Fruit fly (Drosophila melanogaster) whole organism, embryonic: ENCODE measurements around the gene nerfin-2.

Experiments used
- Abd-B ChIP-seq: fragments of 200-800 bp; sonication (Bioruptor generic); optimal IDR thresholded peaks from 2 replicates; lab custom pipeline; 2018; ENCODE audit warnings: missing biosample characterization, mild to moderate bottlenecking, missing genetic modification characterization, moderate library complexity
- Adf1 ChIP-seq: fragments of 200-800 bp; sonication (Bioruptor generic); IDR thresholded peaks from 2 replicates; pipeline ENCODE4 v1.3.6; 2022; ENCODE audit warnings: missing biosample characterization, missing genetic modification characterization
- Asciz ChIP-seq: fragments of 200-800 bp; sonication (Bioruptor generic); optimal IDR thresholded peaks from 2 replicates; lab custom pipeline; 2017; ENCODE audit warnings: missing biosample characterization, mild to moderate bottlenecking, missing genetic modification characterization, missing genetic modification reagents
- Atf6 ChIP-seq: fragments of 200-800 bp; sonication (Bioruptor generic); IDR thresholded peaks from 2 replicates; pipeline ENCODE4 v1.3.6; 2022; ENCODE audit warnings: missing biosample characterization, missing genetic modification characterization
- B-H2 ChIP-seq: fragments of 200-800 bp; sonication (Bioruptor generic); optimal IDR thresholded peaks from 2 replicates; lab custom pipeline; 2018; ENCODE audit warnings: missing biosample characterization, mild to moderate bottlenecking, missing genetic modification characterization
- CG11456 ChIP-seq: fragments of 200-800 bp; sonication (Bioruptor generic); IDR thresholded peaks from 3 replicates; pipeline ENCODE4 v1.3.6; 2022; ENCODE audit warnings: missing biosample characterization, missing genetic modification characterization
- CG11560 ChIP-seq: fragments of 200-800 bp; sonication (Bioruptor generic); IDR thresholded peaks from 3 replicates; pipeline ENCODE4 v1.3.6; 2022; ENCODE audit warnings: missing biosample characterization, missing genetic modification characterization
- CG11695 ChIP-seq: fragments of 200-800 bp; sonication (Bioruptor generic); IDR thresholded peaks from 3 replicates; pipeline ENCODE4 v1.3.6; 2022; ENCODE audit warnings: missing biosample characterization, missing genetic modification characterization
- CG13775 ChIP-seq: fragments of 200-800 bp; sonication (Bioruptor generic); optimal IDR thresholded peaks from 3 replicates; lab custom pipeline; 2017; ENCODE audit warnings: missing biosample characterization, mild to moderate bottlenecking, missing genetic modification characterization
- CG14667 ChIP-seq: fragments of 200-800 bp; sonication (Bioruptor generic); IDR thresholded peaks from 2 replicates; pipeline ENCODE4 v1.3.6; 2022; ENCODE audit warnings: missing biosample characterization, missing genetic modification characterization
- CG14710 ChIP-seq: fragments of 200-800 bp; sonication (Bioruptor generic); optimal IDR thresholded peaks from 3 replicates; lab custom pipeline; 2019; ENCODE audit warnings: missing biosample characterization, mild to moderate bottlenecking, missing genetic modification characterization, moderate library complexity
- CG14860 ChIP-seq: fragments of 200-800 bp; sonication (Bioruptor generic); IDR thresholded peaks from 3 replicates; pipeline ENCODE4 v1.3.6; 2022; ENCODE audit warnings: missing biosample characterization, missing genetic modification characterization; ENCODE audit not compliant: partially characterized antibody
- CG14965 ChIP-seq: fragments of 200-800 bp; sonication (Bioruptor generic); optimal IDR thresholded peaks from 2 replicates; lab custom pipeline; 2016; ENCODE audit warnings: missing biosample characterization, missing genetic modification characterization, borderline replicate concordance
- CG17359 ChIP-seq: fragments of 200-800 bp; sonication (Bioruptor generic); optimal IDR thresholded peaks from 3 replicates; lab custom pipeline; 2018; ENCODE audit warnings: missing biosample characterization, mild to moderate bottlenecking, missing genetic modification characterization, moderate library complexity
- CG18619 ChIP-seq: fragments of 200-800 bp; sonication (Bioruptor generic); optimal IDR thresholded peaks from 3 replicates; lab custom pipeline; 2017; ENCODE audit warnings: missing biosample characterization, mild to moderate bottlenecking, missing genetic modification characterization
- CG2120 ChIP-seq: fragments of 200-800 bp; sonication (Bioruptor generic); optimal IDR thresholded peaks from 3 replicates; lab custom pipeline; 2016; ENCODE audit warnings: missing biosample characterization, missing genetic modification characterization
- CG2678 ChIP-seq: fragments of 200-800 bp; sonication (Bioruptor generic); optimal IDR thresholded peaks from 3 replicates; lab custom pipeline; 2019; ENCODE audit warnings: missing biosample characterization, mild to moderate bottlenecking, missing genetic modification characterization, moderate library complexity
- CG2712 ChIP-seq: fragments of 200-800 bp; optimal IDR thresholded peaks from 3 replicates; lab custom pipeline; 2019; ENCODE audit warnings: missing biosample characterization, mild to moderate bottlenecking, missing genetic modification characterization, moderate library complexity
- CG2875 ChIP-seq: fragments of 200-800 bp; sonication (Bioruptor generic); optimal IDR thresholded peaks from 2 replicates; lab custom pipeline; 2017; ENCODE audit warnings: missing biosample characterization, mild to moderate bottlenecking, missing genetic modification characterization, missing genetic modification reagents
- CG2889 ChIP-seq: fragments of 200-800 bp; sonication (Bioruptor generic); IDR thresholded peaks from 3 replicates; pipeline ENCODE4 v1.3.6; 2022; ENCODE audit warnings: missing biosample characterization, missing genetic modification characterization
- CG3407 ChIP-seq: fragments of 200-800 bp; sonication (Bioruptor generic); optimal IDR thresholded peaks from 2 replicates; lab custom pipeline; 2018; ENCODE audit warnings: missing biosample characterization, mild to moderate bottlenecking, missing genetic modification characterization
- CG4820 ChIP-seq: fragments of 200-800 bp; sonication (Bioruptor generic); optimal IDR thresholded peaks from 3 replicates; lab custom pipeline; 2016; ENCODE audit warnings: missing biosample characterization, missing genetic modification characterization
- CG6175 ChIP-seq: fragments of 200-800 bp; sonication (Bioruptor generic); IDR thresholded peaks from 3 replicates; pipeline ENCODE4 v1.3.6; 2022; ENCODE audit warnings: missing biosample characterization, missing genetic modification characterization
- CG7839 ChIP-seq: fragments of 200-800 bp; sonication (Bioruptor generic); optimal IDR thresholded peaks from 3 replicates; lab custom pipeline; 2018; ENCODE audit warnings: missing biosample characterization, mild to moderate bottlenecking, missing genetic modification characterization, moderate library complexity
- CG9609 ChIP-seq: fragments of 200-800 bp; sonication (Bioruptor generic); optimal IDR thresholded peaks from 3 replicates; lab custom pipeline; 2016; ENCODE audit warnings: missing biosample characterization, missing genetic modification characterization
- Elba2 ChIP-seq: fragments of 200-800 bp; sonication (Bioruptor generic); optimal IDR thresholded peaks from 3 replicates; lab custom pipeline; 2016; ENCODE audit warnings: missing biosample characterization, missing genetic modification characterization
- Fer3 ChIP-seq: fragments of 200-800 bp; sonication (Bioruptor generic); optimal IDR thresholded peaks from 2 replicates; lab custom pipeline; 2018; ENCODE audit warnings: missing biosample characterization, mild to moderate bottlenecking, missing genetic modification characterization, moderate library complexity
- GATAe ChIP-seq: fragments of 200-800 bp; sonication (Bioruptor generic); conservative IDR thresholded peaks from 2 replicates; pipeline ENCODE4 v1.3.6; 2022; ENCODE audit warnings: missing biosample characterization, missing genetic modification characterization
- Hsf ChIP-seq: fragments of 200-800 bp; sonication (Bioruptor generic); optimal IDR thresholded peaks from 3 replicates; lab custom pipeline; 2016; ENCODE audit warnings: missing biosample characterization, missing genetic modification characterization
- Med ChIP-seq: fragments of 200-800 bp; sonication (Bioruptor generic); peaks from one replicate; lab custom pipeline; 2016; ENCODE audit warnings: missing biosample characterization, missing genetic modification characterization, mild to moderate bottlenecking, inconsistent platforms, moderate library complexity
- Poxn ChIP-seq: fragments of 200-800 bp; sonication (Bioruptor generic); IDR thresholded peaks from 2 replicates; pipeline ENCODE4 v1.3.6; 2022; ENCODE audit warnings: missing biosample characterization, missing genetic modification characterization
- Sin3A ChIP-seq: fragments of >200 bp; optimal IDR thresholded peaks from 2 replicates; lab custom pipeline; 2018
- Sox100B ChIP-seq: fragments of 200-800 bp; sonication (Bioruptor generic); optimal IDR thresholded peaks from 3 replicates; lab custom pipeline; 2018; ENCODE audit warnings: missing biosample characterization, mild to moderate bottlenecking, missing genetic modification characterization
- ash1 ChIP-seq: fragments of 200-800 bp; sonication (Bioruptor generic); optimal IDR thresholded peaks from 2 replicates; lab custom pipeline; 2018; ENCODE audit warnings: missing biosample characterization, mild to moderate bottlenecking, missing genetic modification characterization
- bigmax ChIP-seq: fragments of 200-800 bp; sonication (Bioruptor generic); optimal IDR thresholded peaks from 2 replicates; lab custom pipeline; 2018; ENCODE audit warnings: missing biosample characterization, mild to moderate bottlenecking, missing genetic modification characterization
- cad ChIP-seq: fragments of >200 bp; optimal IDR thresholded peaks from 2 replicates; lab custom pipeline; 2017; ENCODE audit warnings: missing biosample characterization, missing genetic modification characterization
- ci ChIP-seq: fragments of 200-800 bp; sonication (Bioruptor generic); IDR thresholded peaks from 3 replicates; pipeline ENCODE4 v1.3.6; 2022; ENCODE audit warnings: missing biosample characterization, missing genetic modification characterization
- dan ChIP-seq: fragments of 200-800 bp; sonication (Bioruptor generic); IDR thresholded peaks from 2 replicates; pipeline ENCODE4 v1.3.6; 2022; ENCODE audit warnings: missing biosample characterization, missing genetic modification characterization
- fd102C ChIP-seq: fragments of 200-800 bp; sonication (Bioruptor generic); optimal IDR thresholded peaks from 2 replicates; lab custom pipeline; 2018; ENCODE audit warnings: missing biosample characterization, mild to moderate bottlenecking, missing genetic modification characterization, moderate library complexity
- gcm2 ChIP-seq: fragments of 200-800 bp; sonication (Bioruptor generic); optimal IDR thresholded peaks from 2 replicates; lab custom pipeline; 2016; ENCODE audit warnings: missing biosample characterization, missing genetic modification characterization
- knrl ChIP-seq: fragments of 200-800 bp; sonication (Bioruptor generic); IDR thresholded peaks from 3 replicates; pipeline ENCODE4 v1.3.6; 2022; ENCODE audit warnings: missing biosample characterization, missing genetic modification characterization; ENCODE audit not compliant: partially characterized antibody
- lbe ChIP-seq: fragments of 200-800 bp; sonication (Bioruptor generic); optimal IDR thresholded peaks from 2 replicates; lab custom pipeline; 2016; ENCODE audit warnings: missing biosample characterization, mild to moderate bottlenecking, missing genetic modification characterization
- lmd ChIP-seq: fragments of 200-800 bp; sonication (Bioruptor generic); IDR thresholded peaks from 2 replicates; pipeline ENCODE4 v1.3.6; 2022; ENCODE audit warnings: missing biosample characterization, missing genetic modification characterization
- luna ChIP-seq: fragments of 200-800 bp; sonication (Bioruptor generic); optimal IDR thresholded peaks from 2 replicates; lab custom pipeline; 2016; ENCODE audit warnings: missing biosample characterization, missing genetic modification characterization
- phol ChIP-seq: fragments of 200-800 bp; sonication (Bioruptor generic); optimal IDR thresholded peaks from 3 replicates; lab custom pipeline; 2018; ENCODE audit warnings: missing biosample characterization, mild to moderate bottlenecking, missing genetic modification characterization, moderate library complexity
- row ChIP-seq: fragments of 200-800 bp; sonication (Bioruptor generic); IDR thresholded peaks from 3 replicates; pipeline ENCODE4 v1.3.6; 2022; ENCODE audit warnings: missing biosample characterization, missing genetic modification characterization
- stc ChIP-seq: fragments of 200-800 bp; sonication (Bioruptor generic); IDR thresholded peaks from 2 replicates; pipeline ENCODE4 v1.3.6; 2022; ENCODE audit warnings: missing biosample characterization, missing genetic modification characterization
- tap ChIP-seq: fragments of 200-800 bp; optimal IDR thresholded peaks from 3 replicates; lab custom pipeline; 2019; ENCODE audit warnings: missing biosample characterization, mild to moderate bottlenecking, missing genetic modification characterization, moderate library complexity
- tll ChIP-seq, 2 experiments: fragments of 200-800 bp in 1 of 2; fragments of >200 bp in 1 of 2; sonication (Bioruptor generic) in 1 of 2; optimal IDR thresholded peaks; 2 replicates each; lab custom pipeline; 2017 to 2019; ENCODE audit warnings: missing biosample characterization in 2 of 2, missing genetic modification characterization in 2 of 2, mild to moderate bottlenecking in 1 of 2, moderate library complexity in 1 of 2
- ttk ChIP-seq: fragments of 200-800 bp; sonication (Bioruptor generic); IDR thresholded peaks from 2 replicates; pipeline ENCODE4 v2.1.2; 2022; ENCODE audit warnings: missing biosample characterization, missing genetic modification characterization
- vvl ChIP-seq: fragments of 200-800 bp; sonication (Bioruptor generic); IDR thresholded peaks from 2 replicates; pipeline ENCODE4 v1.3.6; 2022; ENCODE audit warnings: missing biosample characterization, missing genetic modification characterization
- zf30C ChIP-seq: fragments of 200-800 bp; sonication (Bioruptor generic); optimal IDR thresholded peaks from 3 replicates; lab custom pipeline; 2018; ENCODE audit warnings: missing biosample characterization, mild to moderate bottlenecking, missing genetic modification characterization

nerfin-2 gene

dm6 chr3R:10053559-10053958, 17.4 kb upstream of the nerfin-2 start (continued):
- TF ChIP-seq Adf1 (GFP tag; lab: Robert Waterston, UW) (no peak), CG14965 (GFP tag; lab: Kevin White, UChicago) (no peak), CG2889 (GFP tag; lab: Robert Waterston, UW) (no peak), Poxn (GFP tag; lab: Robert Waterston, UW) (no peak), luna (no peak), CG4820 (GFP tag; lab: Kevin White, UChicago) (no peak), ttk (GFP tag; lab: Robert Waterston, UW) (0 out of 2 replicates have a peak, but pooled peaks have one; percentile 24), Med (GFP tag; lab: Kevin White, UChicago) (peak; percentile 76), ash1 (GFP tag; lab: Kevin White, UChicago) (no peak), lmd (GFP tag; lab: Robert Waterston, UW) (no peak), CG11695 (no peak), CG2678 (tag; lab: Kevin White, UChicago) (no peak), row (GFP tag; lab: Robert Waterston, UW) (no peak), phol (no peak), bigmax (no peak), Asciz (GFP tag; lab: Kevin White, UChicago) (peak; percentile 32), ci (GFP tag; lab: Robert Waterston, UW) (0 out of 3 replicates have a peak, but pooled peaks have one; percentile 32), CG14667 (GFP tag; lab: Robert Waterston, UW) (no peak), CG9609 (GFP tag; lab: Kevin White, UChicago) (no peak), CG2120 (no peak), gcm2 (GFP tag; lab: Kevin White, UChicago) (no peak), Elba2 (GFP tag; lab: Kevin White, UChicago) (no peak), CG18619 (GFP tag; lab: Kevin White, UChicago) (no peak), vvl (GFP tag; lab: Robert Waterston, UW) (no peak), CG7839 (tag; lab: Kevin White, UChicago) (peak; percentile 21), CG3407 (GFP tag; lab: Kevin White, UChicago) (no peak), Fer3 (tag; lab: Kevin White, UChicago) (peak; percentile 13), CG13775 (GFP tag; lab: Kevin White, UChicago) (no peak), cad (GFP tag; lab: Kevin White, UChicago) (no peak), tll (GFP tag; optimal IDR thresholded peaks at IDR 0.05; lab: Kevin White, UChicago) (no peak), Atf6 (GFP tag; lab: Robert Waterston, UW) (no peak), Hsf (GFP tag; lab: Kevin White, UChicago) (no peak), CG14860 (GFP tag; lab: Robert Waterston, UW) (no peak), fd102C (GFP tag; lab: Kevin White, UChicago) (no peak), dan (GFP tag; lab: Robert Waterston, UW) (no peak), CG11560 (tag; lab: Robert Waterston, UW) (no peak), Sin3A (lab: Kevin White, UChicago) (no peak), CG14710 (tag; lab: Kevin White, UChicago) (no peak), knrl (GFP tag; lab: Robert Waterston, UW) (no peak), zf30C (GFP tag; lab: Kevin White, UChicago) (no peak), lbe (no peak), GATAe (GFP tag; lab: Robert Waterston, UW) (no peak; the same call in 1 of the 2 replicates), CG2712 (tag; lab: Kevin White, UChicago) (no peak), tap (tag; lab: Kevin White, UChicago) (no peak), CG17359 (tag; lab: Kevin White, UChicago) (peak; percentile 6), Abd-B (GFP tag; lab: Kevin White, UChicago) (no peak), CG2875 (GFP tag; lab: Kevin White, UChicago) (no peak), CG6175 (no peak), stc (GFP tag; lab: Robert Waterston, UW) (peak; percentile 49; the same call in 1 of the 2 replicates), CG11456 (no peak), B-H2 (no peak), Sox100B (GFP tag; lab: Kevin White, UChicago) (peak; percentile 9)
